Worm (Caenorhabditis elegans): ENCODE data around the gene F48E8.2.

F48E8.2 gene

DNA sequence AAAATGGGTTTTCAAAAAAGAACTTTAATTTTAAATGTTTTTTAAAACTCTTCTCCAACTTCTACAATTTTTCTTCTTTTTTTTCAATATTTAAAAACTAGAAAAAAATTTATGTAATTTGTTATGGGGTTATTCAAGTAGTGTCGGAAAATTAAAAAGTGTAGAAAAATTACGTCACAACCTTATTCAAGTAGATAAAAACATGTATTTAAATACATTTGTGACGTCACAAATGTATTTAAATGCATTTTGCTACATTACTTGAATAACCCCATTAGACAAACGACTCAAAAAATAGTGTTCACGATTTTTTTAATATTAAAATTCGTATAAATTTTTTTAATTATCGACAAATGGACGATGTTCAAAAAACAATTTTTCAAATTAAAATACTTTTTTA, 16.7 kb downstream of the F48E8.2 start:
- peak; percentile 92 for TF ChIP-seq zip-8 (tag; optimal IDR thresholded peaks at IDR 0.05)

DNA sequence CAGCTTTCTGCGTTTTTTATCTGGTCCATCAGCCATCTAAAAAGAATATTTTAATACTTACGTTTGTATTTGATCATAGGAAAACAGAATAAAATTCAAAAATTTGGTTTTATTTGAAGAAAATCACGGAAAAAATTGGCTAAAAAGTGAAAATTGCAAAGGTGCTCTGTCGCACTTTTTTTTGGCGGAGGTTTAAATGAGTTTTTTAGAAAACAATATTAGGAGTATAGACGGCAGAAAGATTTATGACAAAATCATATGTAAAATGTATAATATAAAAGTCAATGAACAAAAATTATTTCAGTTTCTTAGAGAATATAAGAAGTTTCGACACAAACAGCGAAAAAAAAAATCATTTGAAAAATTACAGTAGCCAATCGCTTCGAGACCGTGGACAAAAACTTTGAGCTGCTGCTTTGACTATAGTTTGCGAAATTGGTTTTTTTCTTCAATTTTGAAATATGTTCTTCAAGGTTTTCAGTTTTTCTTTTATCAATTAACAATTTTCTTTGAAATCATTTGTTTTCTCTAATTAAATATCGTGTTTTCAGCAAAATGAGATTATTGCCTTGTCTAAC, 19.6 kb downstream of the F48E8.2 start, which contains the start of the genes R02F2.7 and R02F2.4:
Gene R02F2.7, minus strand, starts transcription at position 36 of the 578 bp plus-strand sequence.
Gene R02F2.4, plus strand, starts transcription at position 552 of the 578 bp plus-strand sequence.
- TF ChIP-seq flh-1 (GFP tag; optimal IDR thresholded peaks at IDR 0.05) = no peak
- TF ChIP-seq elt-1 (tag; optimal IDR thresholded peaks at IDR 0.05; ENCODE audit: borderline replicate concordance, insufficient read depth) = no peak
- TF ChIP-seq pha-4 (tag; optimal IDR thresholded peaks at IDR 0.05) = no peak
- no peak for TF ChIP-seq lsy-2 (tag; optimal IDR thresholded peaks at IDR 0.05)
- TF ChIP-seq lin-13 (tag; optimal IDR thresholded peaks at IDR 0.05) = no peak
- TF ChIP-seq ceh-83 (GFP tag; optimal IDR thresholded peaks at IDR 0.05) = no peak
- TF ChIP-seq mab-5 (tag; optimal IDR thresholded peaks at IDR 0.05) = no peak
- TF ChIP-seq ceh-43 (GFP tag; optimal IDR thresholded peaks at IDR 0.05) = no peak
- TF ChIP-seq sem-2 (GFP tag; optimal IDR thresholded peaks at IDR 0.05) = no peak
- TF ChIP-seq nhr-12 (tag; optimal IDR thresholded peaks at IDR 0.05) = no peak
- TF ChIP-seq bed-3 (GFP tag; optimal IDR thresholded peaks at IDR 0.05) = no peak
- TF ChIP-seq nhr-28 (tag; optimal IDR thresholded peaks at IDR 0.05) = no peak
- no peak for TF ChIP-seq M03D4.4 (tag; optimal IDR thresholded peaks at IDR 0.05)
- TF ChIP-seq sptf-1 (tag; optimal IDR thresholded peaks at IDR 0.05) = no peak

DNA sequence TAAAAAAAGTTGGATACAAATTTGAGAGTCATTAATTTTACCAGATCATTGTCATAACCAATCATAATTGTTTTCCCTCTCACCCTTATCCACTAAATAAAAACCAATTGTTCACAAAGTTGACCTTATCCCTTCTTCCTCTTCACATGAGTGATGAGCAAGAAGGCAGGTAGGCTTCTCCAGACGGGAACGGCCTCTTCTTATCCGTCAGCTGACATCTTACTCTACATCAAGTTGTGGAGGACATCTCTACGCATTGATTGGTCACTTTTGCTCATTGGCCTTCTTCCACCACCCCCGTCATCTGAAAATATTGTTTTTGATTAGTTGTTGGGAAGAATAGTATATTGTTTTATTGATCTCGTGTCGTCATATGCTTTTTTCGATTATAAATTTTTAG, 22.2 kb downstream of the F48E8.2 start:
- TF ChIP-seq bed-3 (GFP tag; optimal IDR thresholded peaks at IDR 0.05) = no peak
- no peak for TF ChIP-seq elt-1 (tag; optimal IDR thresholded peaks at IDR 0.05; ENCODE audit: borderline replicate concordance, insufficient read depth)
- TF ChIP-seq elt-3 (tag; optimal IDR thresholded peaks at IDR 0.05) = no peak
- TF ChIP-seq sem-2 (GFP tag; optimal IDR thresholded peaks at IDR 0.05) = no peak
- no peak for TF ChIP-seq cnd-1 (tag; optimal IDR thresholded peaks at IDR 0.05)
- no peak for TF ChIP-seq flh-1 (GFP tag; optimal IDR thresholded peaks at IDR 0.05)
- no peak for TF ChIP-seq zip-8 (tag; optimal IDR thresholded peaks at IDR 0.05)
- peak; percentile 60 for TF ChIP-seq unc-62 (GFP tag; optimal IDR thresholded peaks at IDR 0.05)
- TF ChIP-seq tbx-8 (GFP tag; optimal IDR thresholded peaks at IDR 0.05) = no peak
- no peak for TF ChIP-seq nhr-12 (tag; optimal IDR thresholded peaks at IDR 0.05)
- no peak for TF ChIP-seq ztf-11 (tag; optimal IDR thresholded peaks at IDR 0.05)
- TF ChIP-seq sptf-1 (tag; optimal IDR thresholded peaks at IDR 0.05) = no peak
- TF ChIP-seq drap-1 (GFP tag; optimal IDR thresholded peaks at IDR 0.05) = no peak
- peak; percentile 95 for TF ChIP-seq hlh-1 (tag; optimal IDR thresholded peaks at IDR 0.05)
- TF ChIP-seq unc-120 (tag; optimal IDR thresholded peaks at IDR 0.05; ENCODE audit: poor library complexity, severe bottlenecking) = peak; percentile 58
- TF ChIP-seq blmp-1 (tag; optimal IDR thresholded peaks at IDR 0.05) = no peak
- TF ChIP-seq ces-1 (GFP tag; optimal IDR thresholded peaks at IDR 0.05) = no peak
- no peak for TF ChIP-seq lin-32 (GFP tag; optimal IDR thresholded peaks at IDR 0.05)
- no peak for TF ChIP-seq nhr-28 (tag; optimal IDR thresholded peaks at IDR 0.05)
- no peak for TF ChIP-seq lsy-2 (tag; optimal IDR thresholded peaks at IDR 0.05)

ce11 chrIII:5487087-5487603, 23.0 kb downstream of the F48E8.2 start, which contains the start of gene osg-1:
Gene osg-1 (plus strand): TSS chrIII:5487553.
- TF ChIP-seq nhr-237 (tag; optimal IDR thresholded peaks at IDR 0.05) (no peak), zip-8 (tag; optimal IDR thresholded peaks at IDR 0.05) (peak; percentile 98), sptf-1 (tag; optimal IDR thresholded peaks at IDR 0.05) (no peak), lin-13 (tag; optimal IDR thresholded peaks at IDR 0.05) (no peak), nhr-28 (tag; optimal IDR thresholded peaks at IDR 0.05) (no peak), ham-2 (GFP tag; optimal IDR thresholded peaks at IDR 0.05) (no peak), ztf-11 (tag; optimal IDR thresholded peaks at IDR 0.05) (no peak), nhr-76 (tag; optimal IDR thresholded peaks at IDR 0.05) (no peak)

DNA sequence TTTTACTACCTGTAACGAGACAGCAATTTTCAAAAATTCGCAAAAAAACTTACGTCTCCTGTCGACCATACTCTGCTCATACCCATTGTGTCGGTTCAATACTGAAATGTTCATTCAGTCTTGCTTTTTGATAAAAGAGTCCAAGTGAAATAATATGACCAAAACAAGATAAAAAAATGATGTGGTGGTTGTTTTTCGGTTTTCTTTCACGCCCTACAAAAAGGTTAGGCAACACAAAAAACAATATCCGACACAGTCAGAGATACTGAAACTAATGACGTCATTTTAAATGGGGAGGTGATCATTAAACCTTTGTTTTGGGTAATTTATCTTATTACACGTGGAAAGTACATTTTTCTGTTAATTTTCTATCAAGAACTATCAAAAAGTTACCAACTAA, 31.0 kb downstream of the F48E8.2 start, which contains the start of gene R02F2.8:
Gene R02F2.8, minus strand, starts transcription at position 101 of the 400 bp plus-strand sequence.
- TF ChIP-seq ceh-83 (GFP tag; optimal IDR thresholded peaks at IDR 0.05) (no peak), elt-3 (tag; optimal IDR thresholded peaks at IDR 0.05) (no peak), ztf-11 (tag; optimal IDR thresholded peaks at IDR 0.05) (no peak), zip-8 (tag; optimal IDR thresholded peaks at IDR 0.05) (peak; percentile 49)

Measured in whole organism, mixed stage, embryonic.